Worm (Caenorhabditis elegans): ENCODE measurements around the gene C07G1.7.

Gene C07G1.7

ce11 chrIV:8188421-8189112 lies 23.1 kb downstream of the C07G1.7 start (continued):
- TF ChIP-seq Y53G8AR.9 (GFP tag; conservative IDR thresholded peaks at IDR 0.05) (0 out of 2 replicates have a peak, but pooled peaks have one; percentile 37), nhr-179 (tag; optimal IDR thresholded peaks at IDR 0.05) (no peak), bed-1 (GFP tag; IDR thresholded peaks at IDR 0.05) (no peak), snpc-1.3 (tag; optimal IDR thresholded peaks at IDR 0.05; ENCODE audit: insufficient read depth) (peak; percentile 9), ets-4 (GFP tag; optimal IDR thresholded peaks at IDR 0.05) (no peak), hsf-1 (GFP tag; IDR thresholded peaks at IDR 0.05) (peak; percentile 43), zfh-2 (GFP tag; conservative IDR thresholded peaks at IDR 0.05) (no peak), dox-1 (GFP tag; IDR thresholded peaks at IDR 0.05) (no peak), hmg-20 (GFP tag; IDR thresholded peaks at IDR 0.05) (no peak), tbx-9 (tag; optimal IDR thresholded peaks at IDR 0.05; ENCODE audit: borderline replicate concordance) (no peak), hlh-12 (tag; optimal IDR thresholded peaks at IDR 0.05) (no peak), aptf-3 (GFP tag; IDR thresholded peaks at IDR 0.05) (no peak), ztf-22 (GFP tag; optimal IDR thresholded peaks at IDR 0.05) (no peak), nhr-120 (GFP tag; IDR thresholded peaks at IDR 0.05) (no peak), ztf-6 (GFP tag; IDR thresholded peaks at IDR 0.05) (no peak), F22D6.2 (tag; optimal IDR thresholded peaks at IDR 0.05) (no peak), madf-10 (tag; optimal IDR thresholded peaks at IDR 0.05) (no peak), ztf-28 (GFP tag; IDR thresholded peaks at IDR 0.05) (no peak), K11D2.4 (GFP tag; IDR thresholded peaks at IDR 0.05) (no peak), let-526 (GFP tag; IDR thresholded peaks at IDR 0.05) (no peak), pha-4 (tag; optimal IDR thresholded peaks at IDR 0.05) (no peak), ceh-40 (GFP tag; IDR thresholded peaks at IDR 0.05) (no peak), sea-2 (GFP tag; IDR thresholded peaks at IDR 0.05) (no peak), F39B2.1 (GFP tag; IDR thresholded peaks at IDR 0.05) (no peak), dpff-1 (tag; optimal IDR thresholded peaks at IDR 0.05) (no peak), xnd-1 (tag; optimal IDR thresholded peaks at IDR 0.05) (peak; percentile 8), repo-1 (tag; optimal IDR thresholded peaks at IDR 0.05) (no peak), bed-2 (GFP tag; IDR thresholded peaks at IDR 0.05) (no peak), ceh-58 (GFP tag; IDR thresholded peaks at IDR 0.05) (no peak), F49E8.2 (tag; optimal IDR thresholded peaks at IDR 0.05; ENCODE audit: insufficient read depth) (peak; percentile 8), lag-1 (GFP tag; IDR thresholded peaks at IDR 0.05) (no peak), ekl-4 (GFP tag; IDR thresholded peaks at IDR 0.05) (no peak), lsy-27 (tag; optimal IDR thresholded peaks at IDR 0.05; ENCODE audit: borderline replicate concordance, insufficient read depth) (no peak), cebp-2 (GFP tag; IDR thresholded peaks at IDR 0.05) (no peak), F23B12.7 (tag; optimal IDR thresholded peaks at IDR 0.05; ENCODE audit: insufficient read depth) (no peak), ceh-100 (GFP tag; IDR thresholded peaks at IDR 0.05) (no peak), nfya-1 (tag; optimal IDR thresholded peaks at IDR 0.05; ENCODE audit: borderline replicate concordance, insufficient read depth) (no peak), somi-1 (GFP tag; optimal IDR thresholded peaks at IDR 0.05) (no peak), lin-35 (GFP tag; optimal IDR thresholded peaks at IDR 0.05) (no peak), mcd-1 (GFP tag; IDR thresholded peaks at IDR 0.05) (no peak), zim-3 (tag; optimal IDR thresholded peaks at IDR 0.05) (no peak), rpc-1 (optimal IDR thresholded peaks at IDR 0.05) (no peak), rpc-1 (tag; optimal IDR thresholded peaks at IDR 0.05) (no peak), attf-6 (GFP tag; IDR thresholded peaks at IDR 0.05) (no peak), ztf-3 (GFP tag; optimal IDR thresholded peaks at IDR 0.05) (no peak), nhr-90 (tag; optimal IDR thresholded peaks at IDR 0.05) (no peak), madf-3 (GFP tag; IDR thresholded peaks at IDR 0.05) (no peak), egl-44 (GFP tag; IDR thresholded peaks at IDR 0.05) (no peak), unc-130 (GFP tag; optimal IDR thresholded peaks at IDR 0.05) (no peak)
